Fruit fly (Drosophila melanogaster): ENCODE results near the gene CG44227.
A peak's percentile ranks its signal among the peaks of the same experiment; 100 is the strongest.

CG44227 gene

dm6 chr3R:8673803-8674234 is 11.2 kb downstream of the CG44227 start, which contains the start of gene mRpL19:
mRpL19 (plus strand) TSS chr3R:8674109.
- TF ChIP-seq sage (GFP tag; optimal IDR thresholded peaks at IDR 0.05) (peak; percentile 37), Hr83 (GFP tag; optimal IDR thresholded peaks at IDR 0.05; ENCODE audit: poor library complexity, severe bottlenecking) (no peak), N (GFP tag; optimal IDR thresholded peaks at IDR 0.05) (no peak), OdsH (GFP tag; optimal IDR thresholded peaks at IDR 0.05) (peak; percentile 31), Sp1 (GFP tag; optimal IDR thresholded peaks at IDR 0.05) (peak; percentile 43), foxo (GFP tag; optimal IDR thresholded peaks at IDR 0.05) (peak in 1 of 2 experiments; percentile 45), h (GFP tag; optimal IDR thresholded peaks at IDR 0.05) (peak; percentile 22), ey (GFP tag; optimal IDR thresholded peaks at IDR 0.05) (no peak), woc (GFP tag; optimal IDR thresholded peaks at IDR 0.05) (peak; percentile 15), HLH106 (tag; optimal IDR thresholded peaks at IDR 0.05) (peak; percentile 50), fru (GFP tag; optimal IDR thresholded peaks at IDR 0.05) (peak; percentile 28), tai (GFP tag; optimal IDR thresholded peaks at IDR 0.05) (no peak), dsf (GFP tag; optimal IDR thresholded peaks at IDR 0.05; ENCODE audit: borderline replicate concordance) (no peak), Rel (GFP tag; optimal IDR thresholded peaks at IDR 0.05) (no peak), Rel (tag; optimal IDR thresholded peaks at IDR 0.05) (peak; percentile 0), Hnf4 (GFP tag; optimal IDR thresholded peaks at IDR 0.05) (peak; percentile 26), rgr (GFP tag; optimal IDR thresholded peaks at IDR 0.05) (no peak), Dif (GFP tag; optimal IDR thresholded peaks at IDR 0.05; ENCODE audit: partially characterized antibody) (no peak), CG9705 (GFP tag; optimal IDR thresholded peaks at IDR 0.05) (no peak), CrebA (GFP tag; optimal IDR thresholded peaks at IDR 0.05; ENCODE audit: borderline replicate concordance) (no peak), usp (GFP tag; optimal IDR thresholded peaks at IDR 0.05) (no peak), psq (GFP tag; optimal IDR thresholded peaks at IDR 0.05) (peak; percentile 15), br (GFP tag; optimal IDR thresholded peaks at IDR 0.05) (no peak), pan (optimal IDR thresholded peaks at IDR 0.05) (no peak)

- TF ChIP-seq woc (GFP tag; optimal IDR thresholded peaks at IDR 0.05) (peak; percentile 55), Rel (GFP tag; optimal IDR thresholded peaks at IDR 0.05) (no peak), Rel (tag; optimal IDR thresholded peaks at IDR 0.05) (no peak), Hr83 (GFP tag; optimal IDR thresholded peaks at IDR 0.05; ENCODE audit: poor library complexity, severe bottlenecking) (peak; percentile 9), CrebA (GFP tag; optimal IDR thresholded peaks at IDR 0.05; ENCODE audit: borderline replicate concordance) (no peak), dmrt93B (GFP tag; optimal IDR thresholded peaks at IDR 0.05) (no peak), OdsH (GFP tag; optimal IDR thresholded peaks at IDR 0.05) (peak; percentile 47), usp (GFP tag; optimal IDR thresholded peaks at IDR 0.05) (no peak), Dfd (GFP tag; optimal IDR thresholded peaks at IDR 0.05) (no peak), Sp1 (GFP tag; optimal IDR thresholded peaks at IDR 0.05) (no peak), h (GFP tag; optimal IDR thresholded peaks at IDR 0.05) (peak; percentile 33), N (GFP tag; optimal IDR thresholded peaks at IDR 0.05) (no peak), Mio (GFP tag; optimal IDR thresholded peaks at IDR 0.05) (no peak), CG9705 (GFP tag; optimal IDR thresholded peaks at IDR 0.05) (no peak), ey (GFP tag; optimal IDR thresholded peaks at IDR 0.05) (peak; percentile 1), psq (GFP tag; optimal IDR thresholded peaks at IDR 0.05) (no peak), GATAd (GFP tag; optimal IDR thresholded peaks at IDR 0.05) (no peak), Jra (GFP tag; optimal IDR thresholded peaks at IDR 0.05) (peak; percentile 18), lola (GFP tag; optimal IDR thresholded peaks at IDR 0.05) (no peak), dsf (GFP tag; optimal IDR thresholded peaks at IDR 0.05; ENCODE audit: borderline replicate concordance) (peak; percentile 6), jim (GFP tag; optimal IDR thresholded peaks at IDR 0.05) (no peak), br (GFP tag; optimal IDR thresholded peaks at IDR 0.05) (no peak), CG32264 (GFP tag; optimal IDR thresholded peaks at IDR 0.05) (no peak), sage (GFP tag; optimal IDR thresholded peaks at IDR 0.05) (peak; percentile 11), Myc (optimal IDR thresholded peaks at IDR 0.05) (no peak), Hnf4 (GFP tag; optimal IDR thresholded peaks at IDR 0.05) (peak; percentile 21), rgr (GFP tag; optimal IDR thresholded peaks at IDR 0.05) (peak; percentile 61), Dif (GFP tag; optimal IDR thresholded peaks at IDR 0.05; ENCODE audit: partially characterized antibody) (no peak), Abd-B (GFP tag; optimal IDR thresholded peaks at IDR 0.05) (no peak), foxo (GFP tag; optimal IDR thresholded peaks at IDR 0.05) (peak in 1 of 2 experiments; percentile 62), dl (GFP tag; optimal IDR thresholded peaks at IDR 0.05; ENCODE audit: insufficient read depth in 1 of 2, partially characterized antibody in 2 of 2) (no peak), pan (optimal IDR thresholded peaks at IDR 0.05) (no peak), fru (GFP tag; optimal IDR thresholded peaks at IDR 0.05) (peak; percentile 83), brk (GFP tag; optimal IDR thresholded peaks at IDR 0.05) (no peak)
These were observed 14.2 kb downstream of the CG44227 start, which contains the start of gene p for dm6 chr3R:8670529-8671491. p (minus strand) TSS chr3R:8670684.
